Worm (Caenorhabditis elegans) whole organism, L1 larva: ENCODE measurements around the gene prp-40.

Experiments
- C04F5.9 ChIP-seq: sonication (generic microtip); optimal IDR thresholded peaks from 2 replicates; lab custom pipeline; 2016; ENCODE audit warnings: missing genetic modification characterization, missing compliant biosample characterization
- C34B4.2 ChIP-seq: sonication (generic microtip); optimal IDR thresholded peaks from 2 replicates; lab custom pipeline; 2017; ENCODE audit warnings: mild to moderate bottlenecking, missing genetic modification characterization, missing compliant biosample characterization
- F16B12.6 ChIP-seq: fragments of 150-350 bp; optimal IDR thresholded peaks from 2 replicates; lab custom pipeline; 2014; ENCODE audit warnings: missing biosample characterization, missing genetic modification characterization
- aha-1 ChIP-seq: fragments of 150-350 bp; optimal IDR thresholded peaks from 2 replicates; lab custom pipeline; 2014; ENCODE audit warnings: missing biosample characterization, missing genetic modification characterization
- alr-1 ChIP-seq: fragments of 200-800 bp; sonication (Bioruptor generic); optimal IDR thresholded peaks from 2 replicates; lab custom pipeline; 2018; ENCODE audit warnings: borderline replicate concordance, mild to moderate bottlenecking, missing genetic modification characterization, missing compliant biosample characterization
- ceh-63 ChIP-seq: fragments of 200-800 bp; sonication (Bioruptor generic); optimal IDR thresholded peaks from 2 replicates; lab custom pipeline; 2018; ENCODE audit warnings: mild to moderate bottlenecking, missing genetic modification characterization, missing compliant biosample characterization
- ceh-90 ChIP-seq: sonication (generic microtip); optimal IDR thresholded peaks from 2 replicates; lab custom pipeline; 2016; ENCODE audit warnings: missing genetic modification characterization, missing compliant biosample characterization
- ces-1 ChIP-seq: fragments of 150-350 bp; optimal IDR thresholded peaks from 2 replicates; lab custom pipeline; 2014; ENCODE audit warnings: missing biosample characterization, missing genetic modification reagents, missing genetic modification characterization
- egl-27 ChIP-seq, 2 experiments: fragments of 150-350 bp in 1 of 2; sonication (generic microtip); optimal IDR thresholded peaks; 3 replicates each; lab custom pipeline; 2017 to 2018; ENCODE audit warnings: missing biosample characterization in 2 of 2, missing genetic modification characterization in 2 of 2, missing genetic modification reagents in 2 of 2
- ets-5 ChIP-seq: fragments of 200-800 bp; sonication (Bioruptor generic); IDR thresholded peaks from 2 replicates; pipeline ENCODE4 v1.3.6; 2022; ENCODE audit warnings: missing genetic modification characterization, missing compliant biosample characterization
- fkh-4 ChIP-seq: sonication (generic microtip); optimal IDR thresholded peaks from 2 replicates; lab custom pipeline; 2016; ENCODE audit warnings: missing compliant biosample characterization, missing genetic modification characterization, borderline replicate concordance
- fkh-8 ChIP-seq: sonication (generic microtip); optimal IDR thresholded peaks from 2 replicates; lab custom pipeline; 2016; ENCODE audit warnings: mild to moderate bottlenecking, missing genetic modification characterization, missing compliant biosample characterization
- fos-1 ChIP-seq: fragments of 150-350 bp; optimal IDR thresholded peaks from 2 replicates; lab custom pipeline; 2014; ENCODE audit warnings: missing biosample characterization, missing genetic modification characterization
- grh-1 ChIP-seq: fragments of 200-800 bp; sonication (Bioruptor generic); IDR thresholded peaks from 2 replicates; pipeline ENCODE4 v1.3.6; 2022; ENCODE audit warnings: missing genetic modification reagents, missing genetic modification characterization, missing compliant biosample characterization
- hlh-17 ChIP-seq: fragments of 200-800 bp; sonication (Bioruptor generic); optimal IDR thresholded peaks from 2 replicates; lab custom pipeline; 2018; ENCODE audit warnings: missing genetic modification characterization, mild to moderate bottlenecking, missing compliant biosample characterization, moderate library complexity, borderline replicate concordance
- hpl-2 ChIP-seq: fragments of 150-350 bp; optimal IDR thresholded peaks from 2 replicates; lab custom pipeline; 2014; ENCODE audit warnings: missing biosample characterization, missing genetic modification reagents, missing genetic modification characterization
- lsy-2 ChIP-seq, 2 experiments: fragments of 150-350 bp; optimal IDR thresholded peaks; 2 replicates each; lab custom pipeline; 2014; ENCODE audit warnings: missing biosample characterization in 2 of 2, missing genetic modification characterization in 2 of 2
- mdl-1 ChIP-seq, 2 experiments: fragments of 150-350 bp; optimal IDR thresholded peaks; 2 replicates each; lab custom pipeline; 2014 to 2017; ENCODE audit warnings: missing biosample characterization in 2 of 2, missing genetic modification characterization in 2 of 2, inconsistent platforms in 1 of 2
- mef-2 ChIP-seq: fragments of 150-350 bp; optimal IDR thresholded peaks from 2 replicates; lab custom pipeline; 2014; ENCODE audit warnings: missing biosample characterization, missing genetic modification characterization
- nhr-12 ChIP-seq: sonication (generic microtip); optimal IDR thresholded peaks from 2 replicates; lab custom pipeline; 2017; ENCODE audit warnings: missing biosample characterization, missing genetic modification characterization
- nhr-19 ChIP-seq: fragments of 200-800 bp; sonication (Bioruptor generic); conservative IDR thresholded peaks from 2 replicates; pipeline ENCODE4 v1.3.6; 2022; ENCODE audit warnings: missing genetic modification characterization, missing compliant biosample characterization
- nhr-237 ChIP-seq: fragments of 150-350 bp; optimal IDR thresholded peaks from 2 replicates; lab custom pipeline; 2014; ENCODE audit warnings: missing biosample characterization, missing genetic modification characterization
- nhr-28 ChIP-seq: fragments of 150-350 bp; optimal IDR thresholded peaks from 2 replicates; lab custom pipeline; 2014; ENCODE audit warnings: missing biosample characterization, missing genetic modification characterization
- nhr-47 ChIP-seq: sonication (generic microtip); optimal IDR thresholded peaks from 2 replicates; lab custom pipeline; 2016; ENCODE audit warnings: mild to moderate bottlenecking, missing genetic modification characterization, moderate library complexity, missing compliant biosample characterization
- nhr-77 ChIP-seq: fragments of 150-350 bp; optimal IDR thresholded peaks from 2 replicates; lab custom pipeline; 2014; ENCODE audit warnings: missing biosample characterization, missing genetic modification characterization
- nhr-85 ChIP-seq: sonication (generic microtip); peaks from one replicate; lab custom pipeline; 2016; ENCODE audit warnings: missing genetic modification characterization, inconsistent platforms, missing compliant biosample characterization
- pqm-1 ChIP-seq: sonication (generic microtip); optimal IDR thresholded peaks from 3 replicates; lab custom pipeline; 2017; ENCODE audit warnings: missing biosample characterization, missing genetic modification characterization
- rnt-1 ChIP-seq: sonication (generic microtip); optimal IDR thresholded peaks from 2 replicates; lab custom pipeline; 2016; ENCODE audit warnings: mild to moderate bottlenecking, missing genetic modification characterization, moderate library complexity, missing compliant biosample characterization
- skn-1 ChIP-seq: fragments of 150-350 bp; optimal IDR thresholded peaks from 2 replicates; lab custom pipeline; 2014; ENCODE audit warnings: missing biosample characterization, missing genetic modification characterization
- sox-4 ChIP-seq: sonication (generic microtip); optimal IDR thresholded peaks from 2 replicates; lab custom pipeline; 2016; ENCODE audit warnings: missing genetic modification characterization, missing compliant biosample characterization
- sptf-1 ChIP-seq: fragments of 150-350 bp; optimal IDR thresholded peaks from 2 replicates; lab custom pipeline; 2014; ENCODE audit warnings: missing biosample characterization, missing genetic modification characterization
- swsn-7 ChIP-seq: sonication (generic microtip); optimal IDR thresholded peaks from 2 replicates; lab custom pipeline; 2016; ENCODE audit warnings: missing genetic modification characterization, missing compliant biosample characterization
- tlp-1 ChIP-seq: fragments of 150-350 bp; optimal IDR thresholded peaks from 2 replicates; lab custom pipeline; 2014; ENCODE audit warnings: missing biosample characterization, missing genetic modification characterization
- unc-62 ChIP-seq: fragments of 150-350 bp; optimal IDR thresholded peaks from 2 replicates; lab custom pipeline; 2014; ENCODE audit warnings: missing biosample characterization, missing genetic modification reagents, missing genetic modification characterization
- unc-86 ChIP-seq: sonication (generic microtip); optimal IDR thresholded peaks from 2 replicates; lab custom pipeline; 2016; ENCODE audit warnings: missing genetic modification characterization, missing compliant biosample characterization
- xbp-1 ChIP-seq: sonication (generic microtip); optimal IDR thresholded peaks from 2 replicates; lab custom pipeline; 2016; ENCODE audit warnings: missing genetic modification characterization, missing compliant biosample characterization
- zag-1 ChIP-seq: fragments of 150-350 bp; optimal IDR thresholded peaks from 2 replicates; lab custom pipeline; 2014; ENCODE audit warnings: missing biosample characterization, missing genetic modification characterization

The prp-40 gene

ce11 chrIII:9558463-9558862 is 36.6 kb downstream of the prp-40 start, which contains the start of gene C48B4.6:
C48B4.6 (minus strand) TSS chrIII:9558563.
- TF ChIP-seq hlh-17 = no peak
- no peak for TF ChIP-seq tlp-1 (tag; lab: Kevin White, UChicago)
- no peak for TF ChIP-seq fkh-4 (tag; lab: Kevin White, UChicago)
- no peak for TF ChIP-seq aha-1

ce11 chrIII:9559381-9559881 is 37.6 kb downstream of the prp-40 start, which contains the start of gene C48B4.7:
C48B4.7 (minus strand) TSS chrIII:9559431.
- no peak for TF ChIP-seq mef-2 (tag; lab: Kevin White, UChicago)
- no peak for TF ChIP-seq unc-86
- TF ChIP-seq C34B4.2 (tag; lab: Kevin White, UChicago) = no peak
- TF ChIP-seq sptf-1 = no peak
- no peak for TF ChIP-seq nhr-19 (GFP tag; lab: Robert Waterston, UW)
- no peak for TF ChIP-seq nhr-85 (tag; lab: Kevin White, UChicago)
- TF ChIP-seq nhr-12 (tag; lab: Kevin White, UChicago) = no peak
- no peak for TF ChIP-seq fkh-8 (tag; lab: Kevin White, UChicago)
- TF ChIP-seq nhr-28 = no peak
- no peak for TF ChIP-seq unc-62 (GFP tag; lab: Kevin White, UChicago)
- no peak for TF ChIP-seq sox-4 (tag; lab: Kevin White, UChicago)
- TF ChIP-seq alr-1 (tag; lab: Kevin White, UChicago) = no peak
- TF ChIP-seq skn-1 (tag; lab: Kevin White, UChicago) = no peak

- TF ChIP-seq nhr-77 (tag; lab: Kevin White, UChicago) (no peak), egl-27 (tag; optimal IDR thresholded peaks at IDR 0.05; lab: Kevin White, UChicago) (no peak), nhr-28 (no peak), ceh-90 (tag; lab: Kevin White, UChicago) (no peak), mdl-1 (tag; optimal IDR thresholded peaks at IDR 0.05; lab: Kevin White, UChicago) (no peak), hpl-2 (no peak), zag-1 (tag; lab: Kevin White, UChicago) (no peak)
Observed at ce11 chrIII:9561158-9561557, 39.3 kb downstream of the prp-40 start, which contains the start of gene C48B4.8. C48B4.8 (minus strand) TSS chrIII:9561258.

- no peak for TF ChIP-seq fkh-8 (tag; lab: Kevin White, UChicago)
- TF ChIP-seq pqm-1 (tag; lab: Kevin White, UChicago) = no peak
- TF ChIP-seq mdl-1 (tag; optimal IDR thresholded peaks at IDR 0.05; lab: Kevin White, UChicago) = no peak
- TF ChIP-seq hpl-2 = no peak
- TF ChIP-seq xbp-1 (tag; lab: Kevin White, UChicago) = no peak
- TF ChIP-seq swsn-7 = no peak
- TF ChIP-seq lsy-2 (tag; optimal IDR thresholded peaks at IDR 0.05; lab: Kevin White, UChicago) = no peak
- TF ChIP-seq nhr-47 (tag; lab: Kevin White, UChicago) = no peak
- no peak for TF ChIP-seq zag-1 (tag; lab: Kevin White, UChicago)
- TF ChIP-seq alr-1 (tag; lab: Kevin White, UChicago) = no peak
- no peak for TF ChIP-seq F16B12.6
- no peak for TF ChIP-seq grh-1 (GFP tag; lab: Robert Waterston, UW)
Observed at ce11 chrIII:9563235-9563634, 41.4 kb downstream of the prp-40 start, which contains the start of gene C48B4.9. C48B4.9 (minus strand) TSS chrIII:9563335.

ce11 chrIII:9564410-9564809 is 42.5 kb downstream of the prp-40 start, which contains the start of gene C48B4.10:
C48B4.10 (minus strand) TSS chrIII:9564510.
- TF ChIP-seq mdl-1 (tag; optimal IDR thresholded peaks at IDR 0.05; lab: Kevin White, UChicago) = no peak
- no peak for TF ChIP-seq C04F5.9 (tag; lab: Kevin White, UChicago)
- TF ChIP-seq ets-5 = no peak
- no peak for TF ChIP-seq ces-1 (GFP tag; lab: Kevin White, UChicago)
- TF ChIP-seq ceh-90 (tag; lab: Kevin White, UChicago) = no peak
- TF ChIP-seq ceh-63 (GFP tag; lab: Kevin White, UChicago) = no peak
- no peak for TF ChIP-seq rnt-1 (tag; lab: Kevin White, UChicago)
- TF ChIP-seq nhr-237 (tag; lab: Kevin White, UChicago) = no peak
- TF ChIP-seq fos-1 (tag; lab: Kevin White, UChicago) = no peak
- TF ChIP-seq aha-1 = no peak
